Fruit fly (Drosophila melanogaster) whole organism, embryonic: ENCODE data around the gene Acat1.

Source experiments
- Asciz ChIP-seq: fragments of 200-800 bp; sonication (Bioruptor generic); optimal IDR thresholded peaks from 2 replicates; lab custom pipeline; 2017; ENCODE audit warnings: missing biosample characterization, mild to moderate bottlenecking, missing genetic modification characterization, missing genetic modification reagents
- CG10274 ChIP-seq: fragments of 200-800 bp; sonication (Bioruptor generic); optimal IDR thresholded peaks from 3 replicates; lab custom pipeline; 2017; ENCODE audit warnings: missing biosample characterization, mild to moderate bottlenecking, missing genetic modification characterization
- CG11723 ChIP-seq: fragments of 200-800 bp; sonication (Bioruptor generic); optimal IDR thresholded peaks from 2 replicates; lab custom pipeline; 2017; ENCODE audit warnings: missing biosample characterization, mild to moderate bottlenecking, missing genetic modification characterization
- CG12659 ChIP-seq: fragments of 200-800 bp; sonication (Bioruptor generic); optimal IDR thresholded peaks from 3 replicates; lab custom pipeline; 2017; ENCODE audit warnings: mild to moderate bottlenecking, missing biosample characterization, missing genetic modification reagents, missing genetic modification characterization
- CG13287 ChIP-seq: fragments of 200-800 bp; sonication (Bioruptor generic); IDR thresholded peaks from 2 replicates; pipeline ENCODE4 v1.3.6; 2022; ENCODE audit warnings: missing biosample characterization, missing genetic modification characterization; ENCODE audit not compliant: partially characterized antibody
- CG13296 ChIP-seq: fragments of 200-800 bp; sonication (Bioruptor generic); optimal IDR thresholded peaks from 3 replicates; lab custom pipeline; 2018; ENCODE audit warnings: missing biosample characterization, mild to moderate bottlenecking, missing genetic modification characterization
- CG13424 ChIP-seq: fragments of 200-800 bp; sonication (Bioruptor generic); optimal IDR thresholded peaks from 2 replicates; lab custom pipeline; 2019; ENCODE audit warnings: missing biosample characterization, mild to moderate bottlenecking, missing genetic modification characterization, moderate library complexity
- CG13624 ChIP-seq: fragments of 200-800 bp; sonication (Bioruptor generic); optimal IDR thresholded peaks from 2 replicates; lab custom pipeline; 2016; ENCODE audit warnings: missing biosample characterization, missing genetic modification characterization
- CG14441 ChIP-seq: fragments of 200-800 bp; sonication (Bioruptor generic); IDR thresholded peaks from 2 replicates; pipeline ENCODE4 v1.3.6; 2022; ENCODE audit warnings: missing biosample characterization, missing genetic modification characterization
- CG15011 ChIP-seq: fragments of 200-800 bp; sonication (Bioruptor generic); optimal IDR thresholded peaks from 3 replicates; lab custom pipeline; 2018; ENCODE audit warnings: missing biosample characterization, mild to moderate bottlenecking, missing genetic modification characterization
- CG15696 ChIP-seq: fragments of 200-800 bp; sonication (Bioruptor generic); optimal IDR thresholded peaks from 2 replicates; lab custom pipeline; 2019; ENCODE audit warnings: missing biosample characterization, mild to moderate bottlenecking, missing genetic modification characterization, moderate library complexity
- CG17612 ChIP-seq: fragments of 200-800 bp; sonication (Bioruptor generic); IDR thresholded peaks from 2 replicates; pipeline ENCODE4 v1.3.6; 2022; ENCODE audit warnings: missing biosample characterization, missing genetic modification characterization
- CG18262 ChIP-seq: fragments of 200-800 bp; optimal IDR thresholded peaks from 3 replicates; lab custom pipeline; 2019; ENCODE audit warnings: missing biosample characterization, mild to moderate bottlenecking, missing genetic modification characterization, moderate library complexity
- CG2712 ChIP-seq: fragments of 200-800 bp; optimal IDR thresholded peaks from 3 replicates; lab custom pipeline; 2019; ENCODE audit warnings: missing biosample characterization, mild to moderate bottlenecking, missing genetic modification characterization, moderate library complexity
- CG30020 ChIP-seq: fragments of 200-800 bp; optimal IDR thresholded peaks from 2 replicates; lab custom pipeline; 2019; ENCODE audit warnings: missing biosample characterization, mild to moderate bottlenecking, missing genetic modification characterization, moderate library complexity
- CG3163 ChIP-seq: fragments of 200-800 bp; sonication (Bioruptor generic); optimal IDR thresholded peaks from 3 replicates; lab custom pipeline; 2016; ENCODE audit warnings: missing biosample characterization, missing genetic modification characterization
- CG33557 ChIP-seq: fragments of 200-800 bp; sonication (Bioruptor generic); optimal IDR thresholded peaks from 2 replicates; lab custom pipeline; 2019; ENCODE audit warnings: missing biosample characterization, mild to moderate bottlenecking, missing genetic modification characterization, moderate library complexity
- CG4424 ChIP-seq: fragments of 200-800 bp; sonication (Bioruptor generic); optimal IDR thresholded peaks from 3 replicates; lab custom pipeline; 2016; ENCODE audit warnings: missing biosample characterization, missing genetic modification characterization
- CG5180 ChIP-seq: fragments of 200-800 bp; sonication (Bioruptor generic); optimal IDR thresholded peaks from 3 replicates; lab custom pipeline; 2017; ENCODE audit warnings: missing biosample characterization, missing genetic modification characterization, mild to moderate bottlenecking, moderate library complexity, missing genetic modification reagents
- CG6765 ChIP-seq: fragments of 200-800 bp; sonication (Bioruptor generic); optimal IDR thresholded peaks from 3 replicates; lab custom pipeline; 2017; ENCODE audit warnings: missing biosample characterization, mild to moderate bottlenecking, missing genetic modification characterization
- CG6854 ChIP-seq: fragments of 200-800 bp; sonication (Bioruptor generic); optimal IDR thresholded peaks from 3 replicates; lab custom pipeline; 2017; ENCODE audit warnings: missing biosample characterization, mild to moderate bottlenecking, missing genetic modification characterization
- CG8359 ChIP-seq: fragments of 200-800 bp; sonication (Bioruptor generic); optimal IDR thresholded peaks from 2 replicates; lab custom pipeline; 2017; ENCODE audit warnings: missing biosample characterization, mild to moderate bottlenecking, missing genetic modification characterization, borderline replicate concordance
- CkIIα-i1 ChIP-seq: fragments of 200-800 bp; sonication (Bioruptor generic); IDR thresholded peaks from 2 replicates; pipeline ENCODE4 v1.3.6; 2022; ENCODE audit warnings: missing biosample characterization, missing genetic modification characterization
- CrebB ChIP-seq: fragments of 200-800 bp; sonication (Bioruptor generic); optimal IDR thresholded peaks from 3 replicates; lab custom pipeline; 2018; ENCODE audit warnings: missing biosample characterization, mild to moderate bottlenecking, missing genetic modification characterization
- E2f2 ChIP-seq: fragments of 200-800 bp; sonication (Bioruptor generic); IDR thresholded peaks from 2 replicates; pipeline ENCODE4 v1.3.6; 2022; ENCODE audit warnings: missing biosample characterization, missing genetic modification characterization
- ERR ChIP-seq: fragments of 200-800 bp; sonication (Bioruptor generic); optimal IDR thresholded peaks from 2 replicates; lab custom pipeline; 2016; ENCODE audit warnings: missing biosample characterization, missing genetic modification characterization
- Gsc ChIP-seq: fragments of 200-800 bp; sonication (Bioruptor generic); IDR thresholded peaks from 2 replicates; pipeline ENCODE4 v1.3.6; 2022; ENCODE audit warnings: missing biosample characterization, missing genetic modification characterization
- HHEX ChIP-seq: fragments of 200-800 bp; sonication (Bioruptor generic); optimal IDR thresholded peaks from 3 replicates; lab custom pipeline; 2017; ENCODE audit warnings: missing biosample characterization, mild to moderate bottlenecking, missing genetic modification characterization, missing genetic modification reagents
- Lhr ChIP-seq: fragments of 200-800 bp; sonication (Bioruptor generic); optimal IDR thresholded peaks from 3 replicates; lab custom pipeline; 2017; ENCODE audit warnings: mild to moderate bottlenecking, missing biosample characterization, missing genetic modification reagents, missing genetic modification characterization
- Mrtf ChIP-seq: fragments of 200-800 bp; sonication (Bioruptor generic); IDR thresholded peaks from 3 replicates; pipeline ENCODE4 v1.3.6; 2022; ENCODE audit warnings: missing biosample characterization, missing genetic modification characterization
- Optix ChIP-seq: fragments of 200-800 bp; sonication (Bioruptor generic); IDR thresholded peaks from 3 replicates; pipeline ENCODE4 v1.3.6; 2022; ENCODE audit warnings: missing biosample characterization, missing genetic modification characterization
- Pdp1 ChIP-seq, 2 experiments: fragments of 200-800 bp; sonication (Bioruptor generic); optimal IDR thresholded peaks; 3 replicates each; lab custom pipeline; 2016; ENCODE audit warnings: missing biosample characterization in 2 of 2, missing genetic modification characterization in 2 of 2, mild to moderate bottlenecking in 1 of 2, moderate library complexity in 1 of 2
- YL-1 ChIP-seq: fragments of 200-800 bp; sonication (Bioruptor generic); optimal IDR thresholded peaks from 3 replicates; lab custom pipeline; 2017; ENCODE audit warnings: missing biosample characterization, mild to moderate bottlenecking, missing genetic modification characterization
- bsh ChIP-seq, 2 experiments: fragments of 200-800 bp; sonication (Bioruptor generic); optimal IDR thresholded peaks; 2 replicates each; lab custom pipeline; 2017 to 2018; ENCODE audit warnings: mild to moderate bottlenecking in 2 of 2, missing biosample characterization in 2 of 2, missing genetic modification characterization in 2 of 2, moderate library complexity in 1 of 2
- cato ChIP-seq: fragments of 200-800 bp; sonication (Bioruptor generic); optimal IDR thresholded peaks from 2 replicates; lab custom pipeline; 2016; ENCODE audit warnings: missing biosample characterization, missing genetic modification characterization, borderline replicate concordance
- corto ChIP-seq: fragments of 200-800 bp; sonication (Bioruptor generic); optimal IDR thresholded peaks from 2 replicates; lab custom pipeline; 2016; ENCODE audit warnings: missing biosample characterization, mild to moderate bottlenecking, missing genetic modification characterization, moderate library complexity
- fru ChIP-seq: fragments of >200 bp; optimal IDR thresholded peaks from 2 replicates; lab custom pipeline; 2017
- ham ChIP-seq: fragments of 200-800 bp; sonication (Bioruptor generic); IDR thresholded peaks from 2 replicates; pipeline ENCODE4 v1.3.6; 2022; ENCODE audit warnings: missing biosample characterization, missing genetic modification characterization
- inv ChIP-seq: fragments of 200-800 bp; sonication (Bioruptor generic); IDR thresholded peaks from 2 replicates; pipeline ENCODE4 v1.3.6; 2022; ENCODE audit warnings: missing biosample characterization, missing genetic modification characterization; ENCODE audit not compliant: partially characterized antibody
- lab ChIP-seq: fragments of 200-800 bp; sonication (Bioruptor generic); optimal IDR thresholded peaks from 3 replicates; lab custom pipeline; 2017; ENCODE audit warnings: missing biosample characterization, missing genetic modification characterization, mild to moderate bottlenecking, moderate library complexity, missing genetic modification reagents
- lbe ChIP-seq: fragments of 200-800 bp; sonication (Bioruptor generic); optimal IDR thresholded peaks from 2 replicates; lab custom pipeline; 2016; ENCODE audit warnings: missing biosample characterization, mild to moderate bottlenecking, missing genetic modification characterization
- nmo ChIP-seq: fragments of 200-800 bp; sonication (Bioruptor generic); optimal IDR thresholded peaks from 2 replicates; lab custom pipeline; 2018; ENCODE audit warnings: missing biosample characterization, mild to moderate bottlenecking, missing genetic modification characterization, moderate library complexity
- pb ChIP-seq: fragments of 200-800 bp; sonication (Bioruptor generic); optimal IDR thresholded peaks from 3 replicates; lab custom pipeline; 2016; ENCODE audit warnings: missing biosample characterization, missing genetic modification characterization
- row ChIP-seq: fragments of 200-800 bp; sonication (Bioruptor generic); IDR thresholded peaks from 3 replicates; pipeline ENCODE4 v1.3.6; 2022; ENCODE audit warnings: missing biosample characterization, missing genetic modification characterization
- sim ChIP-seq: fragments of 200-800 bp; sonication (Bioruptor generic); IDR thresholded peaks from 2 replicates; pipeline ENCODE4 v1.3.6; 2022; ENCODE audit warnings: missing biosample characterization, missing genetic modification characterization
- ssp ChIP-seq: fragments of 200-800 bp; sonication (Bioruptor generic); IDR thresholded peaks from 2 replicates; pipeline ENCODE4 v1.3.6; 2022; ENCODE audit warnings: missing biosample characterization, missing genetic modification characterization
- sug ChIP-seq: fragments of 200-800 bp; optimal IDR thresholded peaks from 2 replicates; lab custom pipeline; 2019; ENCODE audit warnings: missing biosample characterization, mild to moderate bottlenecking, missing genetic modification characterization, moderate library complexity

Gene Acat1

dm6 chrX:7901153-7902038, 12.8 kb upstream of the Acat1 start, which contains the start of the genes RpS6 and bys (continued):
- TF ChIP-seq CG18262 (tag; lab: Kevin White, UChicago) (peak; percentile 30), Asciz (GFP tag; lab: Kevin White, UChicago) (peak; percentile 64), sug (tag; lab: Kevin White, UChicago) (no peak), lab (GFP tag; lab: Kevin White, UChicago) (peak; percentile 80), lbe (GFP tag; lab: Kevin White, UChicago) (peak; percentile 56), inv (GFP tag; lab: Robert Waterston, UW) (peak; percentile 77), CG8359 (GFP tag; lab: Kevin White, UChicago) (no peak), CG13624 (peak; percentile 32), corto (GFP tag; lab: Kevin White, UChicago) (no peak), Optix (GFP tag; lab: Robert Waterston, UW) (0 out of 3 replicates have a peak, but pooled peaks have one; percentile 32), HHEX (peak; percentile 57), Mrtf (no peak; the same call in 2 of the 3 replicates), CG14441 (peak; percentile 58), CkIIα-i1 (GFP tag; lab: Robert Waterston, UW) (no peak), Pdp1 (GFP tag; optimal IDR thresholded peaks at IDR 0.05; lab: Kevin White, UChicago) (peak; percentile 15 to 42), CG6854 (GFP tag; lab: Kevin White, UChicago) (peak; percentile 49), CG13287 (GFP tag; lab: Robert Waterston, UW) (peak; percentile 76), CG5180 (GFP tag; lab: Kevin White, UChicago) (peak; percentile 24), bsh (GFP tag; optimal IDR thresholded peaks at IDR 0.05; lab: Kevin White, UChicago) (peak; percentile 2 to 5), CG13424 (tag; lab: Kevin White, UChicago) (peak; percentile 11), pb (GFP tag; lab: Kevin White, UChicago) (peak; percentile 19), cato (GFP tag; lab: Kevin White, UChicago) (no peak), row (GFP tag; lab: Robert Waterston, UW) (peak; percentile 81), CG15696 (tag; lab: Kevin White, UChicago) (peak; percentile 3), CG2712 (tag; lab: Kevin White, UChicago) (peak; percentile 39), E2f2 (peak; percentile 9; the same call in 1 of the 2 replicates), ham (no peak), CG4424 (GFP tag; lab: Kevin White, UChicago) (peak; percentile 39), CG10274 (peak; percentile 46), CG6765 (peak; percentile 75), CG3163 (GFP tag; lab: Kevin White, UChicago) (no peak), nmo (GFP tag; lab: Kevin White, UChicago) (peak; percentile 58), CG17612 (GFP tag; lab: Robert Waterston, UW) (no peak), Gsc (GFP tag; lab: Robert Waterston, UW) (no peak), CrebB (peak; percentile 46), CG12659 (GFP tag; lab: Kevin White, UChicago) (peak; percentile 65), CG15011 (no peak), fru (no peak), CG13296 (GFP tag; lab: Kevin White, UChicago) (peak; percentile 66), Lhr (GFP tag; lab: Kevin White, UChicago) (peak; percentile 14), sim (0 out of 2 replicates have a peak, but pooled peaks have one; percentile 23), CG11723 (GFP tag; lab: Kevin White, UChicago) (peak; percentile 13), ERR (GFP tag; lab: Kevin White, UChicago) (no peak), ssp (GFP tag; lab: Robert Waterston, UW) (0 out of 2 replicates have a peak, but pooled peaks have one; percentile 19), CG30020 (peak; percentile 30), YL-1 (GFP tag; lab: Kevin White, UChicago) (peak; percentile 63), CG33557 (GFP tag; lab: Kevin White, UChicago) (peak; percentile 19)
